Worm (Caenorhabditis elegans) whole organism, L4/young adult: ENCODE measurements around the gene riok-3.

Source experiments
- W03F9.2 ChIP-seq: fragments of 150-350 bp; optimal IDR thresholded peaks from 2 replicates; lab custom pipeline; 2014; ENCODE audit warnings: missing biosample characterization, missing genetic modification characterization
- him-1 ChIP-seq: sonication (generic microtip); optimal IDR thresholded peaks from 2 replicates; lab custom pipeline; 2016; ENCODE audit warnings: missing genotype, missing genetic modification reagents, missing genetic modification characterization, missing compliant biosample characterization

DNA sequence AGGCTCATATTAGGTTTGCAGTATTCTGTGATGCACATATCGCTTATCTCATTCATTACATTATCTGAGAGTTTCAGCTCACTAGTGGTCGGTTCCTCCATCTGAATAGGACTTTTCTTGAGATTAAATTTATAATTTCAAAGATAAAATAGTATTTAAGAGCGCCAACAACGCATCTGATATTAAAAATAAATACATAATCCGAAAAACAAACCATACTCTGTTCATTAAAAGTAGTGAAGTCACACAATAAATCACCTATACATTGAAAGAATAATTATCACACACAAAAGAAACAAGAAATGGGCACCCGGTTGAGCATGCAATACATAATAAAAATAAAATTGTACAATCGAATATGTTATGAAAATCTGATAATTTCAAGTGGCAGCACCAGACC, 47.4 kb downstream of the riok-3 start, which contains the start of gene vps-53:
- TF ChIP-seq him-1 (tag; lab: Kevin White, UChicago) = no peak
- TF ChIP-seq W03F9.2 (tag; lab: Kevin White, UChicago) = no peak
